Worm (Caenorhabditis elegans): Measurements from ENCODE around the gene C05E4.15.

C05E4.15 gene

ce11 chrV:724470-724890, 36.7 kb downstream of the C05E4.15 start:
- TF ChIP-seq fkh-10 (GFP tag; optimal IDR thresholded peaks at IDR 0.05) (no peak), lim-6 (tag; optimal IDR thresholded peaks at IDR 0.05) (no peak), ref-2 (tag; optimal IDR thresholded peaks at IDR 0.05) (no peak), ceh-31 (tag; optimal IDR thresholded peaks at IDR 0.05) (no peak), ceh-2 (tag; optimal IDR thresholded peaks at IDR 0.05) (no peak), unc-42 (tag; optimal IDR thresholded peaks at IDR 0.05) (no peak), gmeb-2 (tag; optimal IDR thresholded peaks at IDR 0.05) (no peak), rnt-1 (tag; optimal IDR thresholded peaks at IDR 0.05) (no peak), F13H6.1 (tag; optimal IDR thresholded peaks at IDR 0.05) (no peak), sox-2 (GFP tag; IDR thresholded peaks at IDR 0.05) (no peak), ceh-9 (tag; optimal IDR thresholded peaks at IDR 0.05) (no peak), ets-4 (tag; optimal IDR thresholded peaks at IDR 0.05) (no peak)

ce11 chrV:723895-724352, 37.2 kb downstream of the C05E4.15 start, which contains the start of gene fbxb-72:
fbxb-72 (minus strand) TSS chrV:723952.
- TF ChIP-seq fkh-10 (GFP tag; optimal IDR thresholded peaks at IDR 0.05) (no peak), ama-1 (optimal IDR thresholded peaks at IDR 0.05) (peak; percentile 26), hlh-6 (tag; optimal IDR thresholded peaks at IDR 0.05) (no peak), dve-1 (tag; optimal IDR thresholded peaks at IDR 0.05) (peak; percentile 56), ceh-18 (tag; optimal IDR thresholded peaks at IDR 0.05) (no peak), pqm-1 (tag; optimal IDR thresholded peaks at IDR 0.05) (peak; percentile 3), unc-3 (GFP tag; conservative IDR thresholded peaks at IDR 0.05) (no peak), unc-3 (tag; optimal IDR thresholded peaks at IDR 0.05) (no peak), elt-2 (tag; optimal IDR thresholded peaks at IDR 0.05) (peak; percentile 41)

- TF ChIP-seq K09A11.1 (tag; optimal IDR thresholded peaks at IDR 0.05; ENCODE audit: insufficient read depth), result no peak
- no peak for TF ChIP-seq ztf-16 (tag; optimal IDR thresholded peaks at IDR 0.05)
- TF ChIP-seq hlh-8 (tag; optimal IDR thresholded peaks at IDR 0.05), result no peak
- TF ChIP-seq Y22D7AL.16 (tag; optimal IDR thresholded peaks at IDR 0.05), result no peak
- no peak for TF ChIP-seq ceh-19 (GFP tag; optimal IDR thresholded peaks at IDR 0.05)
- TF ChIP-seq che-1 (tag; optimal IDR thresholded peaks at IDR 0.05), result no peak
- no peak for TF ChIP-seq pax-1 (tag; optimal IDR thresholded peaks at IDR 0.05)
- no peak for TF ChIP-seq pha-2 (tag; optimal IDR thresholded peaks at IDR 0.05)
- TF ChIP-seq ceh-31 (tag; optimal IDR thresholded peaks at IDR 0.05), result no peak
- TF ChIP-seq ceh-22 (tag; optimal IDR thresholded peaks at IDR 0.05), result no peak
- TF ChIP-seq pros-1 (tag; optimal IDR thresholded peaks at IDR 0.05), result no peak
- no peak for TF ChIP-seq C08G9.2 (tag; optimal IDR thresholded peaks at IDR 0.05)
- TF ChIP-seq hlh-13 (GFP tag; optimal IDR thresholded peaks at IDR 0.05), result no peak
- no peak for TF ChIP-seq fkh-6 (tag; optimal IDR thresholded peaks at IDR 0.05)
- no peak for TF ChIP-seq ttx-3 (tag; optimal IDR thresholded peaks at IDR 0.05)
- no peak for TF ChIP-seq pat-9 (tag; optimal IDR thresholded peaks at IDR 0.05)
- TF ChIP-seq ceh-34 (tag; optimal IDR thresholded peaks at IDR 0.05), result no peak
- TF ChIP-seq lin-11 (tag; optimal IDR thresholded peaks at IDR 0.05), result no peak
Measured at ce11 chrV:722889-723288, 38.2 kb downstream of the C05E4.15 start.

- TF ChIP-seq ceh-24 (tag; optimal IDR thresholded peaks at IDR 0.05), result no peak
- no peak for TF ChIP-seq hlh-8 (tag; optimal IDR thresholded peaks at IDR 0.05)
- no peak for TF ChIP-seq eyg-1 (tag; optimal IDR thresholded peaks at IDR 0.05)
- TF ChIP-seq hlh-30 (tag; optimal IDR thresholded peaks at IDR 0.05; ENCODE audit: insufficient read depth), result no peak
- no peak for TF ChIP-seq ceh-34 (tag; optimal IDR thresholded peaks at IDR 0.05)
- TF ChIP-seq ceh-31 (tag; optimal IDR thresholded peaks at IDR 0.05), result no peak
- TF ChIP-seq ceh-9 (tag; optimal IDR thresholded peaks at IDR 0.05), result no peak
- no peak for TF ChIP-seq fax-1 (tag; optimal IDR thresholded peaks at IDR 0.05)
- no peak for TF ChIP-seq elt-2 (tag; optimal IDR thresholded peaks at IDR 0.05)
Measured at ce11 chrV:719731-720130, 41.4 kb downstream of the C05E4.15 start, which contains the start of gene srbc-40. srbc-40 (minus strand) TSS chrV:719831.

Measured in whole organism, late embryonic.